Fruit fly (Drosophila melanogaster) whole organism, wandering third instar larva: ENCODE results near the gene Snx21.

Source experiments
- Abd-B ChIP-seq: fragments of >200 bp; optimal IDR thresholded peaks from 2 replicates; lab custom pipeline; 2017; ENCODE audit warnings: missing biosample characterization, missing genetic modification characterization
- CG32264 ChIP-seq: fragments of 200-800 bp; sonication (Bioruptor generic); optimal IDR thresholded peaks from 2 replicates; lab custom pipeline; 2016; ENCODE audit warnings: missing biosample characterization, missing genetic modification characterization
- CG9705 ChIP-seq: fragments of 200-800 bp; sonication (Bioruptor generic); optimal IDR thresholded peaks from 2 replicates; lab custom pipeline; 2018; ENCODE audit warnings: missing biosample characterization, mild to moderate bottlenecking, missing genetic modification characterization
- CrebA ChIP-seq: fragments of 200-800 bp; sonication (Bioruptor generic); optimal IDR thresholded peaks from 2 replicates; lab custom pipeline; 2016; ENCODE audit warnings: missing biosample characterization, mild to moderate bottlenecking, missing genetic modification characterization, borderline replicate concordance
- Dfd ChIP-seq: fragments of >200 bp; optimal IDR thresholded peaks from 2 replicates; lab custom pipeline; 2017; ENCODE audit warnings: missing biosample characterization, missing genetic modification characterization
- Dif ChIP-seq: fragments of 200-275, 200-300 bp; sonication (Bioruptor generic); optimal IDR thresholded peaks from 2 replicates; lab custom pipeline; 2018; ENCODE audit warnings: missing biosample characterization, missing genetic modification characterization; ENCODE audit not compliant: partially characterized antibody
- GATAd ChIP-seq: sonication (Bioruptor generic); optimal IDR thresholded peaks from 2 replicates; lab custom pipeline; 2016; ENCODE audit warnings: missing biosample characterization, missing genetic modification characterization
- HLH106 ChIP-seq: fragments of 200-800 bp; optimal IDR thresholded peaks from 3 replicates; lab custom pipeline; 2019; ENCODE audit warnings: missing biosample characterization, mild to moderate bottlenecking, missing genetic modification characterization, moderate library complexity
- Hnf4 ChIP-seq: fragments of 200-800 bp; sonication (Bioruptor generic); optimal IDR thresholded peaks from 2 replicates; lab custom pipeline; 2016; ENCODE audit warnings: missing biosample characterization, mild to moderate bottlenecking, missing genetic modification characterization
- Hr78 ChIP-seq: fragments of >200 bp; optimal IDR thresholded peaks from 2 replicates; lab custom pipeline; 2017; ENCODE audit warnings: missing biosample characterization, missing genetic modification characterization
- Hr83 ChIP-seq: fragments of 200-300 bp; sonication (Bioruptor generic); optimal IDR thresholded peaks from 2 replicates; lab custom pipeline; 2016; ENCODE audit warnings: missing biosample characterization, mild to moderate bottlenecking, missing genetic modification characterization, moderate library complexity; ENCODE audit not compliant: poor library complexity, severe bottlenecking
- Jra ChIP-seq: sonication (Bioruptor generic); optimal IDR thresholded peaks from 2 replicates; lab custom pipeline; 2016; ENCODE audit warnings: missing biosample characterization, missing genetic modification characterization
- Mio ChIP-seq: sonication (Bioruptor generic); optimal IDR thresholded peaks from 2 replicates; lab custom pipeline; 2016; ENCODE audit warnings: missing biosample characterization, missing genetic modification characterization
- Myc ChIP-seq: fragments of >200 bp; optimal IDR thresholded peaks from 2 replicates; lab custom pipeline; 2017
- N ChIP-seq: fragments of >200 bp; optimal IDR thresholded peaks from 2 replicates; lab custom pipeline; 2018; ENCODE audit warnings: missing biosample characterization, missing external identifiers, missing genetic modification characterization
- OdsH ChIP-seq: fragments of 200-800 bp; sonication (Bioruptor generic); optimal IDR thresholded peaks from 2 replicates; lab custom pipeline; 2016; ENCODE audit warnings: missing biosample characterization, mild to moderate bottlenecking, missing genetic modification characterization
- Rel ChIP-seq, 2 experiments: fragments of 200-800 bp; sonication (Bioruptor generic) in 1 of 2; optimal IDR thresholded peaks; 2 replicates in 1 of 2; 3 replicates in 1 of 2; lab custom pipeline; 2016 to 2019; ENCODE audit warnings: mild to moderate bottlenecking in 2 of 2, missing biosample characterization in 2 of 2, missing genetic modification characterization in 2 of 2, moderate library complexity in 1 of 2
- Sp1 ChIP-seq: fragments of 200-800 bp; sonication (Bioruptor generic); optimal IDR thresholded peaks from 3 replicates; lab custom pipeline; 2019; ENCODE audit warnings: missing biosample characterization, mild to moderate bottlenecking, missing genetic modification characterization, moderate library complexity
- Vsx2 ChIP-seq: fragments of 200-300, 225-300 bp; sonication (Bioruptor generic); optimal IDR thresholded peaks from 2 replicates; lab custom pipeline; 2018; ENCODE audit warnings: missing biosample characterization, missing genetic modification characterization; ENCODE audit not compliant: partially characterized antibody
- br ChIP-seq: fragments of 200-800 bp; sonication (Bioruptor generic); optimal IDR thresholded peaks from 2 replicates; lab custom pipeline; 2016; ENCODE audit warnings: missing biosample characterization, missing genetic modification characterization
- brk ChIP-seq: fragments of 200-800 bp; sonication (Bioruptor generic); optimal IDR thresholded peaks from 2 replicates; lab custom pipeline; 2016; ENCODE audit warnings: missing biosample characterization, mild to moderate bottlenecking, missing genetic modification characterization
- dl ChIP-seq, 2 experiments: fragments of 175-275, 200-275 bp in 1 of 2; fragments of 200-275 bp in 1 of 2; sonication (Bioruptor generic); optimal IDR thresholded peaks; lab custom pipeline; 2018; ENCODE audit warnings: mild to moderate bottlenecking in 2 of 2, missing biosample characterization in 2 of 2, missing genetic modification characterization in 2 of 2, moderate library complexity in 2 of 2; ENCODE audit not compliant: partially characterized antibody in 2 of 2, insufficient read depth in 1 of 2
- dmrt93B ChIP-seq: fragments of 200-800 bp; sonication (Bioruptor generic); optimal IDR thresholded peaks from 2 replicates; lab custom pipeline; 2018; ENCODE audit warnings: missing biosample characterization, mild to moderate bottlenecking, missing genetic modification characterization
- dsf ChIP-seq: sonication (Bioruptor generic); optimal IDR thresholded peaks from 2 replicates; lab custom pipeline; 2016; ENCODE audit warnings: missing biosample characterization, missing genetic modification characterization, borderline replicate concordance
- ey ChIP-seq: fragments of 200-800 bp; sonication (Bioruptor generic); optimal IDR thresholded peaks from 2 replicates; lab custom pipeline; 2016; ENCODE audit warnings: missing biosample characterization, missing genetic modification characterization
- foxo ChIP-seq, 2 experiments: fragments of 200-800 bp; sonication (Bioruptor generic); optimal IDR thresholded peaks; 2 replicates in 1 of 2; 3 replicates in 1 of 2; lab custom pipeline; 2016 to 2017; ENCODE audit warnings: missing biosample characterization in 2 of 2, missing genetic modification characterization in 2 of 2
- fru ChIP-seq: fragments of 200-800 bp; sonication (Bioruptor generic); optimal IDR thresholded peaks from 3 replicates; lab custom pipeline; 2016; ENCODE audit warnings: missing biosample characterization, mild to moderate bottlenecking, missing genetic modification characterization
- h ChIP-seq: fragments of 200-800 bp; sonication (Bioruptor generic); optimal IDR thresholded peaks from 3 replicates; lab custom pipeline; 2016; ENCODE audit warnings: missing biosample characterization, mild to moderate bottlenecking, missing genetic modification characterization
- jim ChIP-seq: fragments of 175-275, 200-325 bp; sonication (Bioruptor generic); optimal IDR thresholded peaks from 2 replicates; lab custom pipeline; 2016; ENCODE audit warnings: missing biosample characterization, mild to moderate bottlenecking, missing genetic modification characterization
- lola ChIP-seq: fragments of >200 bp; optimal IDR thresholded peaks from 2 replicates; lab custom pipeline; 2017; ENCODE audit warnings: missing biosample characterization, missing genetic modification characterization
- pan ChIP-seq: fragments of >200 bp; optimal IDR thresholded peaks from 2 replicates; lab custom pipeline; 2017
- psq ChIP-seq: fragments of 200-800 bp; sonication (Bioruptor generic); optimal IDR thresholded peaks from 3 replicates; lab custom pipeline; 2017; ENCODE audit warnings: missing biosample characterization, mild to moderate bottlenecking, missing genetic modification characterization, moderate library complexity
- rgr ChIP-seq: fragments of 200-800 bp; sonication (Bioruptor generic); optimal IDR thresholded peaks from 3 replicates; lab custom pipeline; 2016; ENCODE audit warnings: missing biosample characterization, mild to moderate bottlenecking, missing genetic modification characterization
- sage ChIP-seq: fragments of 200-800 bp; sonication (Bioruptor generic); optimal IDR thresholded peaks from 2 replicates; lab custom pipeline; 2016; ENCODE audit warnings: missing biosample characterization, mild to moderate bottlenecking, missing genetic modification characterization
- sv ChIP-seq: fragments of 200-800 bp; sonication (Bioruptor generic); optimal IDR thresholded peaks from 3 replicates; lab custom pipeline; 2016; ENCODE audit warnings: missing biosample characterization, missing genetic modification characterization
- tai ChIP-seq: sonication (Bioruptor generic); optimal IDR thresholded peaks from 2 replicates; lab custom pipeline; 2016; ENCODE audit warnings: missing biosample characterization, missing genetic modification characterization
- usp ChIP-seq: fragments of >200 bp; optimal IDR thresholded peaks from 2 replicates; lab custom pipeline; 2017; ENCODE audit warnings: missing biosample characterization, missing genetic modification characterization
- woc ChIP-seq: sonication (Bioruptor generic); optimal IDR thresholded peaks from 2 replicates; lab custom pipeline; 2016; ENCODE audit warnings: missing biosample characterization, mild to moderate bottlenecking, missing genetic modification characterization

The Snx21 gene

DNA sequence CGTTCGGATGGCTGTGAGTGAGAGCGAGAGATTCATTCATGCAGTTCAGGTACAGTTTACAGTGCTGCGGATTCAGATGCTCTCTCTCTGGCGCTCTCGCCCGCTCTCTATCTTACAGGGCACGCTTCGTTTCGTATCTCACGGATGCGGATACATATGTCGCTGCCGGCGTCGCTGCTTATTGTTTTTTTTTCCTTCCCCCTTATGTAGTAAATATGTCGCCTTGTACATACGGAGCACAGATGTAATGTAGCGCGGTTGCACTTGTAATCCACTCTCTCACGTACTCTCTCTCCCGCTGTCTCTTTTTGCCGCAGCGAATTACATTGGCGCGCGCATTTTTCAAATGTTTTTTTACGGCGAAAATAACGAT is 10.2 kb downstream of the Snx21 start:
- TF ChIP-seq dl (GFP tag; optimal IDR thresholded peaks at IDR 0.05; lab: Kevin White, UChicago; ENCODE audit: insufficient read depth in 1 of 2, partially characterized antibody in 2 of 2) (peak; percentile 97), Hr83 (GFP tag; lab: Kevin White, UChicago) (peak; percentile 42), sage (peak; percentile 71), GATAd (GFP tag; lab: Kevin White, UChicago) (no peak), h (GFP tag; lab: Kevin White, UChicago) (peak; percentile 49), Sp1 (GFP tag; lab: Kevin White, UChicago) (no peak), Dif (GFP tag; lab: Kevin White, UChicago) (peak; percentile 97), jim (peak; percentile 23)

DNA sequence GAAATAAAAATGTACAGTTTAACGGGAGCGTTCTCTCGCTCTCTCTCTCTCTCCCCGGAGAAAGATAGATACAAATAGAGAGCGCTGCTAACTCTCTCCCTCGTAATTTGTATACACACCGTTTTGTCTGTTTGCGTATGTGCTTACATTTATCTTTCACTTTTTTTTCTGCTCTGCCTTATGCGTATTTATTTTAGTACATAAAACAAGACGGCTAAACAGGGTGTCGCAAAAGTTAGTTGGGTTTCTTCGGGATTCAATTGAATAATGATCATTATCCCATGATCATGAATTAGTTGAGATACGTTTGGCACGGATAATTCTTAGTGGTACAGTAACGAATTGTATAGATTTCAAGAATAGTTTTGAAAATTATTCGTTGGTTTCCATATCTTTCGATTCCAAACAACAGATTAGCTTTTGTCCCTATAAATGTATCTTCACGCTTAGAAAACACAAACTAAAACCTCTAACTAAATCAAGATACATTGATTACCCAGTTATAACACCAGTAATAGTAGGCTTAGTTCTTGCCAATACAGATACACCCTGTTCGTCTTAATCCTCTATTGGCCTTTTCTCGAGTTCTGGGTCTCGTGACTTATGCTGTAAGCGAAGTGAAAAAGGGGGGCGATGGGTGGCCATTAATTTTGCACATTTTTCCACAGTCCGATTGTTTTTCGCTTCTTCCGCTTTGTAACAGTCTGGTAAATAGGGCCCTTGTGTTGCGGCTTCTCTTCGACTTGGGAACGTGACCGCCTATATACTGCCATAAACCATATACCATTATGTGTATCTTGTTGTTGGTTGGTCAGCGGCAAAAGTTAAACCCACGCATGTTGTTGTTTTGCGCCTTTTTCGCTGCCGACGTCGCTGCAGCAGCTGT is 10.8 kb downstream of the Snx21 start:
- TF ChIP-seq GATAd (GFP tag; lab: Kevin White, UChicago) (no peak), sage (peak; percentile 21), Abd-B (no peak), Jra (peak; percentile 6), tai (GFP tag; lab: Kevin White, UChicago) (no peak), br (peak; percentile 61), rgr (GFP tag; lab: Kevin White, UChicago) (peak; percentile 53), dl (GFP tag; optimal IDR thresholded peaks at IDR 0.05; lab: Kevin White, UChicago; ENCODE audit: insufficient read depth in 1 of 2, partially characterized antibody in 2 of 2) (peak; percentile 70 to 82), Hr78 (no peak), pan (lab: Kevin White, UChicago) (no peak), Vsx2 (GFP tag; lab: Kevin White, UChicago) (no peak), Mio (GFP tag; lab: Kevin White, UChicago) (peak; percentile 34), dmrt93B (peak; percentile 51), brk (GFP tag; lab: Kevin White, UChicago) (no peak), HLH106 (peak; percentile 78), h (GFP tag; lab: Kevin White, UChicago) (peak; percentile 57), Hr83 (GFP tag; lab: Kevin White, UChicago) (peak; percentile 87), foxo (GFP tag; optimal IDR thresholded peaks at IDR 0.05; lab: Kevin White, UChicago) (peak in 1 of 2 experiments; percentile 79), CG32264 (no peak), Dfd (GFP tag; lab: Kevin White, UChicago) (no peak), Rel (GFP tag; optimal IDR thresholded peaks at IDR 0.05; lab: Kevin White, UChicago) (no peak), Rel (tag; optimal IDR thresholded peaks at IDR 0.05; lab: Kevin White, UChicago) (no peak), Myc (lab: Kevin White, UChicago) (no peak), Sp1 (GFP tag; lab: Kevin White, UChicago) (peak; percentile 82), Dif (GFP tag; lab: Kevin White, UChicago) (peak; percentile 89), CrebA (no peak), ey (GFP tag; lab: Kevin White, UChicago) (peak; percentile 58), Hnf4 (GFP tag; lab: Kevin White, UChicago) (peak; percentile 31), fru (GFP tag; lab: Kevin White, UChicago) (peak; percentile 81), N (GFP tag; lab: Kevin White, UChicago) (no peak), dsf (GFP tag; lab: Kevin White, UChicago) (peak; percentile 38), usp (GFP tag; lab: Kevin White, UChicago) (no peak), psq (peak; percentile 53), lola (no peak), CG9705 (GFP tag; lab: Kevin White, UChicago) (peak; percentile 54), OdsH (GFP tag; lab: Kevin White, UChicago) (peak; percentile 63), sv (GFP tag; lab: Kevin White, UChicago) (peak; percentile 63), woc (GFP tag; lab: Kevin White, UChicago) (peak; percentile 17), jim (no peak)
